Worm (Caenorhabditis elegans) whole organism, mixed stage, embryonic: ENCODE data around the gene Y81G3A.6.

Experiments used
- M03D4.4 ChIP-seq: sonication (generic microtip); optimal IDR thresholded peaks from 2 replicates; lab custom pipeline; 2017; ENCODE audit warnings: mild to moderate bottlenecking, missing genetic modification characterization, missing compliant biosample characterization
- bed-3 ChIP-seq: fragments of 200-800 bp; sonication (Bioruptor generic); optimal IDR thresholded peaks from 3 replicates; lab custom pipeline; 2018; ENCODE audit warnings: mild to moderate bottlenecking, missing genetic modification characterization, moderate library complexity, missing compliant biosample characterization
- blmp-1 ChIP-seq: fragments of 150-350 bp; optimal IDR thresholded peaks from 2 replicates; lab custom pipeline; 2014; ENCODE audit warnings: missing biosample characterization, missing genetic modification characterization
- ceh-39 ChIP-seq: fragments of 150-350 bp; optimal IDR thresholded peaks from 2 replicates; lab custom pipeline; 2014; ENCODE audit warnings: missing biosample characterization, missing genetic modification characterization
- ceh-43 ChIP-seq: fragments of 200-800 bp; sonication (Bioruptor generic); optimal IDR thresholded peaks from 2 replicates; lab custom pipeline; 2018; ENCODE audit warnings: mild to moderate bottlenecking, missing genetic modification characterization, moderate library complexity, missing compliant biosample characterization
- ceh-83 ChIP-seq: fragments of 200-800 bp; sonication (Bioruptor generic); optimal IDR thresholded peaks from 2 replicates; lab custom pipeline; 2018; ENCODE audit warnings: mild to moderate bottlenecking, missing genetic modification characterization, missing compliant biosample characterization
- ces-1 ChIP-seq: fragments of 150-350 bp; optimal IDR thresholded peaks from 2 replicates; lab custom pipeline; 2014; ENCODE audit warnings: missing biosample characterization, missing genetic modification reagents, missing genetic modification characterization
- cnd-1 ChIP-seq: fragments of 200-800 bp; sonication (Bioruptor generic); optimal IDR thresholded peaks from 2 replicates; lab custom pipeline; 2018; ENCODE audit warnings: mild to moderate bottlenecking, missing genetic modification characterization, missing compliant biosample characterization
- drap-1 ChIP-seq: fragments of 200-800 bp; sonication (Bioruptor generic); optimal IDR thresholded peaks from 3 replicates; lab custom pipeline; 2018; ENCODE audit warnings: mild to moderate bottlenecking, missing genetic modification characterization, missing compliant biosample characterization
- elt-1 ChIP-seq: sonication (generic microtip); optimal IDR thresholded peaks from 2 replicates; lab custom pipeline; 2017; ENCODE audit warnings: missing genetic modification characterization, mild to moderate bottlenecking, missing compliant biosample characterization, antibody characterized with exemption, moderate library complexity, borderline replicate concordance; ENCODE audit not compliant: insufficient read depth
- elt-3 ChIP-seq: fragments of 150-350 bp; optimal IDR thresholded peaks from 2 replicates; lab custom pipeline; 2014; ENCODE audit warnings: missing biosample characterization, missing genetic modification characterization
- flh-1 ChIP-seq: fragments of 200-800 bp; sonication (Bioruptor generic); optimal IDR thresholded peaks from 2 replicates; lab custom pipeline; 2018; ENCODE audit warnings: mild to moderate bottlenecking, missing genetic modification characterization, moderate library complexity, missing compliant biosample characterization
- hlh-1 ChIP-seq: fragments of 150-350 bp; optimal IDR thresholded peaks from 2 replicates; lab custom pipeline; 2014; ENCODE audit warnings: missing biosample characterization, missing genetic modification reagents, missing genetic modification characterization
- lin-13 ChIP-seq: fragments of 150-350 bp; optimal IDR thresholded peaks from 2 replicates; lab custom pipeline; 2014; ENCODE audit warnings: missing biosample characterization, missing genetic modification characterization
- lin-32 ChIP-seq: fragments of 200-800 bp; sonication (Bioruptor generic); optimal IDR thresholded peaks from 2 replicates; lab custom pipeline; 2018; ENCODE audit warnings: mild to moderate bottlenecking, missing genetic modification characterization, missing compliant biosample characterization
- lsy-2 ChIP-seq: fragments of 150-350 bp; optimal IDR thresholded peaks from 2 replicates; lab custom pipeline; 2014; ENCODE audit warnings: missing biosample characterization, missing genetic modification characterization
- mab-5 ChIP-seq: fragments of 150-350 bp; optimal IDR thresholded peaks from 2 replicates; lab custom pipeline; 2014; ENCODE audit warnings: missing biosample characterization, missing genetic modification characterization
- mep-1 ChIP-seq: fragments of 150-350 bp; optimal IDR thresholded peaks from 2 replicates; lab custom pipeline; 2017; ENCODE audit warnings: missing biosample characterization, missing genetic modification reagents, missing genetic modification characterization, inconsistent platforms
- mls-2 ChIP-seq: sonication (generic microtip); optimal IDR thresholded peaks from 2 replicates; lab custom pipeline; 2016; ENCODE audit warnings: mild to moderate bottlenecking, missing genetic modification characterization, moderate library complexity, missing compliant biosample characterization
- nhr-2 ChIP-seq: fragments of 150-350 bp; optimal IDR thresholded peaks from 2 replicates; lab custom pipeline; 2014; ENCODE audit warnings: missing biosample characterization, missing genetic modification characterization
- nhr-237 ChIP-seq: fragments of 150-350 bp; optimal IDR thresholded peaks from 2 replicates; lab custom pipeline; 2014; ENCODE audit warnings: missing biosample characterization, missing genetic modification characterization
- nhr-28 ChIP-seq: fragments of 150-350 bp; optimal IDR thresholded peaks from 2 replicates; lab custom pipeline; 2014; ENCODE audit warnings: missing biosample characterization, missing genetic modification characterization
- nhr-76 ChIP-seq: sonication (generic microtip); optimal IDR thresholded peaks from 2 replicates; lab custom pipeline; 2017; ENCODE audit warnings: missing biosample characterization, missing genetic modification characterization
- pha-4 ChIP-seq: fragments of 150-350 bp; optimal IDR thresholded peaks from 2 replicates; lab custom pipeline; 2018; ENCODE audit warnings: missing biosample characterization, missing genetic modification reagents, missing genetic modification characterization
- sem-2 ChIP-seq: fragments of 200-800 bp; sonication (Bioruptor generic); optimal IDR thresholded peaks from 2 replicates; lab custom pipeline; 2018; ENCODE audit warnings: mild to moderate bottlenecking, missing genetic modification characterization, missing compliant biosample characterization
- snpc-4 ChIP-seq: fragments of 150-350 bp; optimal IDR thresholded peaks from 2 replicates; lab custom pipeline; 2014; ENCODE audit warnings: missing biosample characterization, missing genetic modification characterization
- sptf-1 ChIP-seq: sonication (generic microtip); optimal IDR thresholded peaks from 2 replicates; lab custom pipeline; 2017; ENCODE audit warnings: mild to moderate bottlenecking, missing genetic modification characterization, moderate library complexity, missing compliant biosample characterization
- tbx-8 ChIP-seq: fragments of 200-800 bp; sonication (Bioruptor generic); optimal IDR thresholded peaks from 2 replicates; lab custom pipeline; 2018; ENCODE audit warnings: mild to moderate bottlenecking, missing genetic modification characterization, moderate library complexity, missing compliant biosample characterization
- unc-120 ChIP-seq: sonication (generic microtip); optimal IDR thresholded peaks from 2 replicates; lab custom pipeline; 2017; ENCODE audit warnings: missing genetic modification characterization, missing compliant biosample characterization; ENCODE audit not compliant: poor library complexity, severe bottlenecking
- unc-62 ChIP-seq: fragments of 150-350 bp; optimal IDR thresholded peaks from 2 replicates; lab custom pipeline; 2014; ENCODE audit warnings: missing biosample characterization, missing genetic modification reagents, missing genetic modification characterization
- zip-8 ChIP-seq: fragments of 150-350 bp; optimal IDR thresholded peaks from 2 replicates; lab custom pipeline; 2014; ENCODE audit warnings: missing biosample characterization, missing genetic modification characterization

Y81G3A.6 gene

ce11 chrII:13078848-13079428 is 3.4 kb downstream of the Y81G3A.6 start, which contains the start of gene F42G4.6:
Gene F42G4.6, plus strand, starts transcription at chrII:13079378.
- TF ChIP-seq ces-1 (GFP tag; lab: Kevin White, UChicago): no peak
- no peak for TF ChIP-seq cnd-1 (tag; lab: Kevin White, UChicago)
- no peak for TF ChIP-seq lin-13 (tag; lab: Kevin White, UChicago)
- no peak for TF ChIP-seq ceh-43 (GFP tag; lab: Kevin White, UChicago)
- TF ChIP-seq zip-8 (tag; lab: Kevin White, UChicago): no peak
- TF ChIP-seq elt-3 (tag; lab: Kevin White, UChicago): no peak
- no peak for TF ChIP-seq nhr-2 (tag; lab: Kevin White, UChicago)
- no peak for TF ChIP-seq hlh-1 (tag; lab: Kevin White, UChicago)
- TF ChIP-seq nhr-76: no peak
- TF ChIP-seq tbx-8 (GFP tag; lab: Kevin White, UChicago): no peak
- no peak for TF ChIP-seq unc-120 (tag; lab: Kevin White, UChicago)
- no peak for TF ChIP-seq mls-2 (tag; lab: Kevin White, UChicago)
- no peak for TF ChIP-seq unc-62 (GFP tag; lab: Kevin White, UChicago)

- TF ChIP-seq flh-1 (GFP tag; lab: Kevin White, UChicago) (no peak), sem-2 (GFP tag; lab: Kevin White, UChicago) (no peak), lin-13 (tag; lab: Kevin White, UChicago) (no peak), lin-32 (GFP tag; lab: Kevin White, UChicago) (no peak), cnd-1 (tag; lab: Kevin White, UChicago) (no peak), ceh-43 (GFP tag; lab: Kevin White, UChicago) (no peak), lsy-2 (tag; lab: Kevin White, UChicago) (no peak)
These were observed 4.6 kb downstream of the Y81G3A.6 start for ce11 chrII:13077746-13078145.

- TF ChIP-seq lsy-2 (tag; lab: Kevin White, UChicago) (no peak), tbx-8 (GFP tag; lab: Kevin White, UChicago) (no peak), mab-5 (tag; lab: Kevin White, UChicago) (no peak), bed-3 (GFP tag; lab: Kevin White, UChicago) (no peak), snpc-4 (tag; lab: Kevin White, UChicago) (no peak), lin-13 (tag; lab: Kevin White, UChicago) (no peak), ceh-43 (GFP tag; lab: Kevin White, UChicago) (no peak), M03D4.4 (tag; lab: Kevin White, UChicago) (no peak), elt-1 (tag; lab: Kevin White, UChicago) (no peak), ces-1 (GFP tag; lab: Kevin White, UChicago) (no peak), sptf-1 (tag; lab: Kevin White, UChicago) (no peak), nhr-28 (tag; lab: Kevin White, UChicago) (no peak), elt-3 (tag; lab: Kevin White, UChicago) (no peak), unc-62 (GFP tag; lab: Kevin White, UChicago) (no peak)
- TF ChIP-seq, all 35 proteins: peak for 0
These were observed 5.9 kb downstream of the Y81G3A.6 start for ce11 chrII:13076301-13076916.

- TF ChIP-seq elt-3 (tag; lab: Kevin White, UChicago): no peak
- TF ChIP-seq drap-1 (GFP tag; lab: Kevin White, UChicago): no peak
- no peak for TF ChIP-seq nhr-2 (tag; lab: Kevin White, UChicago)
- no peak for TF ChIP-seq zip-8 (tag; lab: Kevin White, UChicago)
- TF ChIP-seq, all 35 proteins: peak for 0
These were observed 8.6 kb downstream of the Y81G3A.6 start for ce11 chrII:13073742-13074141.

- TF ChIP-seq ceh-39 (tag; lab: Kevin White, UChicago): no peak
- TF ChIP-seq M03D4.4 (tag; lab: Kevin White, UChicago): no peak
- no peak for TF ChIP-seq pha-4
- no peak for TF ChIP-seq lin-13 (tag; lab: Kevin White, UChicago)
- no peak for TF ChIP-seq cnd-1 (tag; lab: Kevin White, UChicago)
- TF ChIP-seq mls-2 (tag; lab: Kevin White, UChicago): no peak
- no peak for TF ChIP-seq ceh-83 (GFP tag; lab: Kevin White, UChicago)
- TF ChIP-seq snpc-4 (tag; lab: Kevin White, UChicago): no peak
- no peak for TF ChIP-seq bed-3 (GFP tag; lab: Kevin White, UChicago)
- no peak for TF ChIP-seq zip-8 (tag; lab: Kevin White, UChicago)
- TF ChIP-seq hlh-1 (tag; lab: Kevin White, UChicago): no peak
- no peak for TF ChIP-seq nhr-237 (tag; lab: Kevin White, UChicago)
- TF ChIP-seq mep-1 (tag; lab: Kevin White, UChicago): no peak
- no peak for TF ChIP-seq sem-2 (GFP tag; lab: Kevin White, UChicago)
- no peak for TF ChIP-seq blmp-1 (tag; lab: Kevin White, UChicago)
- no peak for TF ChIP-seq lin-32 (GFP tag; lab: Kevin White, UChicago)
- no peak for TF ChIP-seq unc-120 (tag; lab: Kevin White, UChicago)
- TF ChIP-seq flh-1 (GFP tag; lab: Kevin White, UChicago): no peak
- TF ChIP-seq, all 35 proteins: peak for 0
These were observed 9.2 kb downstream of the Y81G3A.6 start, which contains the start of gene F42G4.5 for ce11 chrII:13073102-13073501. Gene F42G4.5, plus strand, starts transcription at chrII:13073480.
